Worm (Caenorhabditis elegans) whole organism, L4 larva: ENCODE results near the gene nspc-20.
"Not testable (repeated sequence)": the region's sequence is repeated elsewhere in the genome, so short reads cannot be mapped to it uniquely, and the experiment has no call there.

ENCODE experiments used
- F49E8.2 ChIP-seq: sonication (generic microtip); optimal IDR thresholded peaks from 2 replicates; lab custom pipeline; 2016; ENCODE audit warnings: missing compliant biosample characterization, mild to moderate bottlenecking, missing genetic modification characterization, borderline replicate concordance
- R02D3.7 ChIP-seq: fragments of 150-350 bp; sonication (generic microtip); optimal IDR thresholded peaks from 3 replicates; lab custom pipeline; 2014; ENCODE audit warnings: missing biosample characterization, missing genetic modification characterization
- Y105C5A.15 ChIP-seq: fragments of 200-800 bp; sonication (Bioruptor generic); IDR thresholded peaks from 2 replicates; pipeline ENCODE4 v1.3.6; 2022; ENCODE audit warnings: missing genetic modification characterization, missing compliant biosample characterization
- ceh-82 ChIP-seq: sonication (generic microtip); optimal IDR thresholded peaks from 2 replicates; lab custom pipeline; 2017; ENCODE audit warnings: missing biosample characterization, missing genetic modification characterization
- daf-8 ChIP-seq: fragments of 200-800 bp; sonication (Bioruptor generic); IDR thresholded peaks from 2 replicates; pipeline ENCODE4 v1.3.6; 2022; ENCODE audit warnings: missing genetic modification characterization, missing compliant biosample characterization
- lin-13 ChIP-seq: fragments of 150-350 bp; optimal IDR thresholded peaks from 2 replicates; lab custom pipeline; 2014; ENCODE audit warnings: missing biosample characterization, missing genetic modification reagents, missing genetic modification characterization
- lin-38 ChIP-seq: fragments of 200-800 bp; sonication (Bioruptor generic); IDR thresholded peaks from 2 replicates; pipeline ENCODE4 v1.3.6; 2022; ENCODE audit warnings: missing genetic modification reagents, missing genetic modification characterization, missing compliant biosample characterization
- mdl-1 ChIP-seq, 2 experiments: fragments of 150-350 bp in 1 of 2; sonication (generic microtip) in 1 of 2; optimal IDR thresholded peaks; 2 replicates each; lab custom pipeline; 2014 to 2017; ENCODE audit warnings: missing biosample characterization in 2 of 2, missing genetic modification characterization in 2 of 2
- mep-1 ChIP-seq: fragments of 150-350 bp; sonication (generic microtip); optimal IDR thresholded peaks from 3 replicates; lab custom pipeline; 2014; ENCODE audit warnings: missing biosample characterization, missing genetic modification characterization
- nhr-11 ChIP-seq: fragments of 150-350 bp; optimal IDR thresholded peaks from 2 replicates; lab custom pipeline; 2014; ENCODE audit warnings: missing biosample characterization, missing genetic modification characterization
- php-3 ChIP-seq: fragments of 200-800 bp; sonication (Bioruptor generic); IDR thresholded peaks from 2 replicates; pipeline ENCODE4 v1.3.6; 2022; ENCODE audit warnings: missing genetic modification reagents, missing genetic modification characterization, missing compliant biosample characterization
- pqm-1 ChIP-seq: sonication (generic microtip); optimal IDR thresholded peaks from 2 replicates; lab custom pipeline; 2017; ENCODE audit warnings: missing biosample characterization, missing genetic modification characterization
- zip-2 ChIP-seq: fragments of 150-350 bp; optimal IDR thresholded peaks from 2 replicates; lab custom pipeline; 2014; ENCODE audit warnings: missing biosample characterization, missing genetic modification characterization

- not testable (repeated sequence) for TF ChIP-seq nhr-11 (tag; lab: Kevin White, UChicago); R02D3.7; php-3 (GFP tag; lab: Robert Waterston, UW); mdl-1 (tag; optimal IDR thresholded peaks at IDR 0.05; lab: Kevin White, UChicago); F49E8.2 (tag; lab: Kevin White, UChicago); lin-38 (GFP tag; lab: Robert Waterston, UW); Y105C5A.15 (GFP tag; lab: Robert Waterston, UW); daf-8 (GFP tag; lab: Robert Waterston, UW); ceh-82 (tag; lab: Kevin White, UChicago); mep-1 (tag; lab: Kevin White, UChicago); lin-13 (GFP tag; lab: Kevin White, UChicago); pqm-1; zip-2 (tag; lab: Kevin White, UChicago)
These were observed 5.0 kb downstream of the nspc-20 start, which contains the start of gene nspc-17 for ce11 chrX:14525081-14525324.
